Fruit fly (Drosophila melanogaster) whole organism, prepupa: ENCODE data around the gene Hand.
A peak's percentile ranks its signal among the peaks of the same experiment; 100 is the strongest.

Experiments
- Blimp-1 ChIP-seq: fragments of 200-800 bp; sonication (Bioruptor generic); optimal IDR thresholded peaks from 3 replicates; lab custom pipeline; 2017; ENCODE audit warnings: missing biosample characterization, missing genetic modification characterization, mild to moderate bottlenecking, moderate library complexity, missing genetic modification reagents
- CG10631 ChIP-seq: fragments of 200-800 bp; sonication (Bioruptor generic); optimal IDR thresholded peaks from 2 replicates; lab custom pipeline; 2016; ENCODE audit warnings: missing biosample characterization, missing genetic modification characterization
- CG11762 ChIP-seq: fragments of 200-800 bp; sonication (Bioruptor generic); optimal IDR thresholded peaks from 3 replicates; lab custom pipeline; 2016; ENCODE audit warnings: missing biosample characterization, missing genetic modification characterization; ENCODE audit not compliant: insufficient read depth
- CG11902 ChIP-seq: fragments of 200-800 bp; sonication (Bioruptor generic); optimal IDR thresholded peaks from 3 replicates; lab custom pipeline; 2016; ENCODE audit warnings: missing biosample characterization, missing genetic modification characterization
- CG1621 ChIP-seq: fragments of 200-800 bp; sonication (Bioruptor generic); optimal IDR thresholded peaks from 3 replicates; lab custom pipeline; 2018; ENCODE audit warnings: missing biosample characterization, mild to moderate bottlenecking, missing genetic modification characterization
- CG3032 ChIP-seq: fragments of 200-800 bp; optimal IDR thresholded peaks from 2 replicates; lab custom pipeline; 2019; ENCODE audit warnings: missing biosample characterization, mild to moderate bottlenecking, missing genetic modification characterization, moderate library complexity
- CG32006 ChIP-seq: fragments of 200-800 bp; sonication (Bioruptor generic); optimal IDR thresholded peaks from 3 replicates; lab custom pipeline; 2017; ENCODE audit warnings: missing biosample characterization, mild to moderate bottlenecking, missing genetic modification characterization
- CG3919 ChIP-seq: fragments of 200-800 bp; sonication (Bioruptor generic); optimal IDR thresholded peaks from 3 replicates; lab custom pipeline; 2016; ENCODE audit warnings: missing biosample characterization, missing genetic modification characterization
- CG4318 ChIP-seq: fragments of 200-800 bp; sonication (Bioruptor generic); optimal IDR thresholded peaks from 3 replicates; lab custom pipeline; 2017; ENCODE audit warnings: missing biosample characterization, mild to moderate bottlenecking, missing genetic modification characterization
- CG6276 ChIP-seq: fragments of 200-800 bp; sonication (Bioruptor generic); optimal IDR thresholded peaks from 2 replicates; lab custom pipeline; 2017; ENCODE audit warnings: missing biosample characterization, mild to moderate bottlenecking, missing genetic modification characterization
- CG6808 ChIP-seq: fragments of 200-800 bp; sonication (Bioruptor generic); optimal IDR thresholded peaks from 3 replicates; lab custom pipeline; 2017; ENCODE audit warnings: missing biosample characterization, missing genetic modification characterization, mild to moderate bottlenecking, moderate library complexity, missing genetic modification reagents
- CG6854 ChIP-seq: fragments of 200-800 bp; sonication (Bioruptor generic); optimal IDR thresholded peaks from 2 replicates; lab custom pipeline; 2017; ENCODE audit warnings: missing biosample characterization, mild to moderate bottlenecking, missing genetic modification characterization
- CG7368 ChIP-seq: fragments of 200-800 bp; sonication (Bioruptor generic); optimal IDR thresholded peaks from 3 replicates; lab custom pipeline; 2016; ENCODE audit warnings: missing biosample characterization, missing genetic modification characterization
- CG8319 ChIP-seq: fragments of 200-800 bp; sonication (Bioruptor generic); optimal IDR thresholded peaks from 3 replicates; lab custom pipeline; 2016; ENCODE audit warnings: missing biosample characterization, missing genetic modification characterization
- CG9139 ChIP-seq: fragments of 200-800 bp; sonication (Bioruptor generic); optimal IDR thresholded peaks from 3 replicates; lab custom pipeline; 2017; ENCODE audit warnings: missing biosample characterization, mild to moderate bottlenecking, missing genetic modification characterization
- Eip78C ChIP-seq: fragments of 200-800 bp; sonication (Bioruptor generic); peaks from one replicate; lab custom pipeline; 2016; ENCODE audit warnings: missing biosample characterization, missing genetic modification characterization
- Eip93F ChIP-seq: fragments of 200-800 bp; sonication (Bioruptor generic); optimal IDR thresholded peaks from 2 replicates; lab custom pipeline; 2016; ENCODE audit warnings: missing biosample characterization, mild to moderate bottlenecking, missing genetic modification characterization
- Ets21C ChIP-seq: fragments of 200-800 bp; sonication (Bioruptor generic); optimal IDR thresholded peaks from 3 replicates; lab custom pipeline; 2016; ENCODE audit warnings: missing biosample characterization, missing genetic modification characterization
- Ets96B ChIP-seq: fragments of 200-800 bp; optimal IDR thresholded peaks from 2 replicates; lab custom pipeline; 2019; ENCODE audit warnings: missing biosample characterization, mild to moderate bottlenecking, missing genetic modification characterization, moderate library complexity
- Gug ChIP-seq: fragments of 200-800 bp; sonication (Bioruptor generic); IDR thresholded peaks from 2 replicates; pipeline ENCODE4 v1.3.6; 2022; ENCODE audit warnings: missing biosample characterization, missing genetic modification characterization
- Hr39 ChIP-seq: fragments of 200-800 bp; sonication (Bioruptor generic); optimal IDR thresholded peaks from 2 replicates; lab custom pipeline; 2016; ENCODE audit warnings: missing biosample characterization, missing genetic modification characterization
- Hr4 ChIP-seq: fragments of 200-800 bp; sonication (Bioruptor generic); optimal IDR thresholded peaks from 3 replicates; lab custom pipeline; 2016; ENCODE audit warnings: missing biosample characterization, missing genetic modification characterization
- Met ChIP-seq: fragments of 200-800 bp; sonication (Bioruptor generic); optimal IDR thresholded peaks from 3 replicates; lab custom pipeline; 2016; ENCODE audit warnings: missing biosample characterization, missing genetic modification characterization
- OdsH ChIP-seq: fragments of 200-800 bp; sonication (Bioruptor generic); optimal IDR thresholded peaks from 3 replicates; lab custom pipeline; 2016; ENCODE audit warnings: missing biosample characterization, missing genetic modification characterization
- Smox ChIP-seq: fragments of 200-800 bp; sonication (Bioruptor generic); optimal IDR thresholded peaks from 3 replicates; lab custom pipeline; 2016; ENCODE audit warnings: missing biosample characterization, missing genetic modification characterization
- Sox14 ChIP-seq: fragments of 200-800 bp; sonication (Bioruptor generic); optimal IDR thresholded peaks from 3 replicates; lab custom pipeline; 2016; ENCODE audit warnings: missing biosample characterization, missing genetic modification characterization
- cyc ChIP-seq: fragments of 200-800 bp; sonication (Bioruptor generic); optimal IDR thresholded peaks from 3 replicates; lab custom pipeline; 2016; ENCODE audit warnings: missing biosample characterization, missing genetic modification characterization
- eg ChIP-seq: fragments of 200-800 bp; sonication (Bioruptor generic); IDR thresholded peaks from 3 replicates; pipeline ENCODE4 v1.3.6; 2022; ENCODE audit warnings: missing biosample characterization, missing genetic modification characterization
- esn ChIP-seq: fragments of 200-800 bp; sonication (Bioruptor generic); optimal IDR thresholded peaks from 2 replicates; lab custom pipeline; 2016; ENCODE audit warnings: missing biosample characterization, mild to moderate bottlenecking, missing genetic modification characterization, moderate library complexity
- fd59A ChIP-seq: fragments of 200-800 bp; sonication (Bioruptor generic); optimal IDR thresholded peaks from 2 replicates; lab custom pipeline; 2017; ENCODE audit warnings: missing biosample characterization, mild to moderate bottlenecking, missing genetic modification characterization, missing genetic modification reagents
- lz ChIP-seq: fragments of 200-800 bp; sonication (Bioruptor generic); optimal IDR thresholded peaks from 3 replicates; lab custom pipeline; 2016; ENCODE audit warnings: missing biosample characterization, missing genetic modification characterization
- net ChIP-seq: fragments of 200-800 bp; sonication (Bioruptor generic); optimal IDR thresholded peaks from 3 replicates; lab custom pipeline; 2016; ENCODE audit warnings: missing biosample characterization, missing genetic modification characterization
- pdm3 ChIP-seq: fragments of 200-800 bp; sonication (Bioruptor generic); optimal IDR thresholded peaks from 3 replicates; lab custom pipeline; 2016; ENCODE audit warnings: missing biosample characterization, missing genetic modification characterization
- salr ChIP-seq, 2 experiments: fragments of 200-800 bp; sonication (Bioruptor generic); optimal IDR thresholded peaks; 3 replicates each; lab custom pipeline; 2016 to 2018; ENCODE audit warnings: missing biosample characterization in 2 of 2, missing genetic modification characterization in 2 of 2, mild to moderate bottlenecking in 1 of 2
- ss ChIP-seq, 2 experiments: fragments of 200-800 bp; sonication (Bioruptor generic); optimal IDR thresholded peaks; 2 replicates in 1 of 2; 3 replicates in 1 of 2; lab custom pipeline; 2017 to 2018; ENCODE audit warnings: mild to moderate bottlenecking in 2 of 2, missing biosample characterization in 2 of 2, missing genetic modification characterization in 2 of 2, moderate library complexity in 1 of 2
- topi ChIP-seq: fragments of 200-800 bp; sonication (Bioruptor generic); optimal IDR thresholded peaks from 3 replicates; lab custom pipeline; 2016; ENCODE audit warnings: missing biosample characterization, missing genetic modification characterization
- vri ChIP-seq: fragments of 200-800 bp; sonication (Bioruptor generic); optimal IDR thresholded peaks from 3 replicates; lab custom pipeline; 2016; ENCODE audit warnings: missing biosample characterization, mild to moderate bottlenecking, missing genetic modification characterization

The Hand gene

DNA sequence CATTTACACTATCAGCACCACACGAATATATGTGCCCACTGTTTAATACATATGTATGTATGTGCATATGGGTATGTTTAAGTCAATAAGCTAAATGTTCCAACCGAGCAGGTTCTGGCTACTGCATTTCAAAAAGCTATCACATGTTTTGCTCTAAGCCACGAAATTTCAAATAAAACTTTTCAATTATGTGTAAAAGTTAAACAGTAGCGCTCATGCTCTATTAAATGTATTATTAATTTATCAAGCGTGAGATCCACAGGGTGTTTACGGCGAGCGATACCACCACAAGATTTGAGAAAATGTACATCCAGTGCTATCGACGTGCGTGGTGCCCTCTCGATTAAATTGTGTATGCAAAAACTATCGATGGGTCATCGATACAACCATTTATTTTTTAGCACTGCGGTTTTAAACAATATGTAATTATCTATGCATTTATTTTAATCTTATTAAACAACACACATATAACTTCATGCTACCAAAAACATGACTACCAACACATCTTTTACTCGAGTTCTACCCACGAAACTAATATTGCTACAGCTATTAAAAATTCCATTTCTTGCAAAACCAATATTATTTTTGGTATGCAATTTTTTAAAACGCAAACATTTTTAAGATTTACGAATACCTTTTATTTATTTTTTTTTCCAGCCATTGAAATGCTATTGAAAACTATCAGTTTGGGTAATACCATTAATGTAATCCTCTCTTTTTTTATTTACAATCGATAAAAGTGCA is 34.3 kb downstream of the Hand start, which contains the start of gene Pten (continued):
- TF ChIP-seq CG6276 (no peak), Met (GFP tag; lab: Kevin White, UChicago) (peak; percentile 71), CG6808 (GFP tag; lab: Kevin White, UChicago) (no peak), CG11762 (GFP tag; lab: Kevin White, UChicago) (no peak), CG7368 (GFP tag; lab: Kevin White, UChicago) (no peak), vri (GFP tag; lab: Kevin White, UChicago) (no peak), CG8319 (peak; percentile 48), Gug (GFP tag; lab: Robert Waterston, UW) (no peak)

DNA sequence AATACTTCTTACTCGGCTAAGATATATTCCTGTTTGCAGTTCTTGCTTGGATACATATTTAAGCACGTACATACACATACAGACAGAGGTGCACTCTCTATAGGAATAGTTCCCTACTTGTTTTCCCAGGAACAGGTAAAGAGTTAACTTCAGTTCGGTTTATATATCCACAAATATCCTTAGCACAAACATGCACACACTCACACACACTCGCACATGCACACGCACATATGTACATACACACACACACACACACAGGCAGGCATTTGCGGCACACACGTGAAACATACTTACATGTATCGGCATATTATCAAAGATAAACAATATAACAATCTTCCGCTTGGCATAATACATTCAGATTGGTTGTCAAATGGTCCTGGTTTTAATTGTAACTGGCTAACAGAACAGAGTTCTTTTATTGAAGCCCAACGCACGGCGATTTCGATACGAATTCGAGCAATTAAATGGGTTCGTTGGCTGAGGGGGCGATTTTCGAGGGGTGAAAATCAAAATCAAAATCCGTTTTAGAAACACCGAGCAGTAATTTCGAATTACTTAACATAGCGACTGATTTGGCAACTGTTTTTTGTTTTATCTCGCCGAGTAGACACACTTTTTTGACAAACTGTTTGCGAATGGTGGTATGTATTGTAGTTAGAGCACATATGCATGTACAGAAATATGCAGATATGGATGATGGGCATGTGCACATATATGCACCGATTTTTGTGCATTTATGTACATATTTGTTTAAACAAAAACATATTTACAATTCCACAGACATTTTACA is 35.0 kb downstream of the Hand start:
- TF ChIP-seq Eip78C (GFP tag; lab: Kevin White, UChicago) (peak; percentile 83), Ets21C (GFP tag; lab: Kevin White, UChicago) (no peak)

DNA sequence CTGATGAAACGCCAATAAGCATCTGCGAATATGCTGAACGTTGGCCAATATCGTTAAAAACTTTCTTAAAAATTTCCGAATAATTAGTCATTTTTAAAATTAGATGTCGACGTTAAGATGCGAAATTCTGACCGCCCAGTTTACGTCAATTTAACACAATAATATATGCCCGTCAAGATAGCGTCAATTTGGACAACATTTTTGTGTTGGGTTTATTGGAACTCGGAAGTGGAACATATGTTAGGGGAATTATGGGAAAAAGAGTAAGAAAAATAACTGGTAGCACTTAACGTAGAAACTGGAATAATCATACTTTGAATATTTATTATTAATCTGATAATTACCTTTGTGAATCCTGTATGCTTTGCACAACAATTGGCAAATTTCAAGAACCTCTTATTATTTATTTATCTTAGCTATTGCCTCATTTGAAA is 39.4 kb downstream of the Hand start, which contains the start of gene CG5676:
Gene CG5676, minus strand, starts transcription at position 167 of the 434 bp plus-strand sequence.
- no peak for TF ChIP-seq Hr39 (GFP tag; lab: Kevin White, UChicago)
- no peak for TF ChIP-seq Eip93F (GFP tag; lab: Kevin White, UChicago)
- TF ChIP-seq CG1621 (tag; lab: Kevin White, UChicago), result no peak
- TF ChIP-seq Sox14, result no peak
- no peak for TF ChIP-seq esn (GFP tag; lab: Kevin White, UChicago)
- TF ChIP-seq CG11902, result no peak
- TF ChIP-seq lz, result no peak
- no peak for TF ChIP-seq CG3032 (tag; lab: Kevin White, UChicago)
- no peak for TF ChIP-seq salr (GFP tag; optimal IDR thresholded peaks at IDR 0.05; lab: Kevin White, UChicago)
- TF ChIP-seq CG8319, result no peak
- TF ChIP-seq Hr4 (GFP tag; lab: Kevin White, UChicago), result no peak
- no peak for TF ChIP-seq pdm3 (GFP tag; lab: Kevin White, UChicago)
- TF ChIP-seq Ets96B (tag; lab: Kevin White, UChicago), result no peak
- no peak for TF ChIP-seq Ets21C (GFP tag; lab: Kevin White, UChicago)
- no peak for TF ChIP-seq CG4318 (GFP tag; lab: Kevin White, UChicago)
- TF ChIP-seq CG3919, result no peak
- no peak for TF ChIP-seq topi
- no peak for TF ChIP-seq eg (GFP tag; lab: Robert Waterston, UW)
- no peak for TF ChIP-seq net (GFP tag; lab: Kevin White, UChicago)
- no peak for TF ChIP-seq cyc (GFP tag; lab: Kevin White, UChicago)

DNA sequence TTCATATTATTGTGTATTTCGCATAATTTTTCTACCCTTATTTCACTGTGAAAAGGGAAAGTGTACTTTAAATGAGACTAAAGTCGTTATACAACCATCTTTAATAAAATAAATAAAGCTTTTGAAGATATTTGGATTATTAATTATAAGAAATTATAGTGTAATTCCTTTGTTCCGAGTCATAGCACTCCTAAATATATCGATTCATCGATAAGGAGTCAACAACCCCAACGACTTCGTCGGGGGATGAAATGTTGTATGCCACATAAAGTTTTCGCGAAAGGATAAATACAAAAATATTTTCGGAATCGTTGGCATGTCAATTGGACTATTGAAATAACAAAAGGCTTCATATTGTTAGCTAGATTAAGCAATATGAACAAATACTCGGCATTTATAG is 43.6 kb downstream of the Hand start, which contains the start of gene Ror:
Gene Ror, plus strand, starts transcription at position 252 of the 400 bp plus-strand sequence.
- TF ChIP-seq Smox (no peak), fd59A (GFP tag; lab: Kevin White, UChicago) (no peak), eg (GFP tag; lab: Robert Waterston, UW) (no peak), CG10631 (GFP tag; lab: Kevin White, UChicago) (no peak), OdsH (GFP tag; lab: Kevin White, UChicago) (no peak), Eip93F (GFP tag; lab: Kevin White, UChicago) (no peak), Sox14 (no peak), cyc (GFP tag; lab: Kevin White, UChicago) (no peak), Blimp-1 (GFP tag; lab: Kevin White, UChicago) (no peak), CG9139 (GFP tag; lab: Kevin White, UChicago) (no peak), ss (GFP tag; optimal IDR thresholded peaks at IDR 0.05; lab: Kevin White, UChicago) (no peak), CG6854 (GFP tag; lab: Kevin White, UChicago) (no peak), CG32006 (GFP tag; lab: Kevin White, UChicago) (no peak), CG6276 (no peak), esn (GFP tag; lab: Kevin White, UChicago) (no peak)
